Fruit fly (Drosophila melanogaster) Kc167 (cell line): Measurements from ENCODE around the gene CG14785.

ENCODE experiments used
- Myc ChIP-seq: fragments of >200 bp; optimal IDR thresholded peaks from 2 replicates; lab custom pipeline; 2017; ENCODE audit warnings: missing external identifiers
- Sin3A ChIP-seq: fragments of >200 bp; optimal IDR thresholded peaks from 2 replicates; lab custom pipeline; 2018; ENCODE audit warnings: missing external identifiers
- h ChIP-seq: fragments of >200 bp; optimal IDR thresholded peaks from 3 replicates; lab custom pipeline; 2018; ENCODE audit warnings: missing external identifiers
- psq ChIP-seq: fragments of >200 bp; optimal IDR thresholded peaks from 2 replicates; lab custom pipeline; 2017; ENCODE audit warnings: missing external identifiers
- ttk ChIP-seq: sonication (Bioruptor generic); optimal IDR thresholded peaks from 2 replicates; lab custom pipeline; 2017; ENCODE audit warnings: missing external identifiers

DNA sequence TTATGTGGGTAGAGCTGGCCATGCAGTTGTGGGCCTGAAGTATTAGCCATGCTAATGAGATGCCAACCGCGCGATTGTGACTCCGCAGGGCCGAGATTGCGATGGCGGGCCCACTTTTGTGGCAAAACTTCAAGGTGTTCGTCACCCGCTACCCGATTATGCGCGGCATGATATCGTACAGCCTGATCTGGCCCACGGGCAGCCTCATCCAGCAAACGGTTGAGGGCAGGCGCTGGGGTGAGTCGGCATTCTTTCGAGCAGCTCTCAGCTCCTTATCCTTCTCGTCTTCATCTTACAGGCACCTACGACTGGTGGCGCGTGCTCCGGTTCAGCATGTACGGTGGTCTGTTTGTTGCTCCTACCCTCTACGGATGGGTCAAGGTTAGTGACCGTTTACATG is 12.9 kb upstream of the CG14785 start, which contains the start of gene CG32808:
- TF ChIP-seq ttk (lab: Kevin White, UChicago) (no peak), Myc (no peak), psq (lab: Kevin White, UChicago) (no peak), h (lab: Kevin White, UChicago) (no peak), Sin3A (lab: Kevin White, UChicago) (no peak)
